Worm (Caenorhabditis elegans) whole organism, mixed stage, embryonic: ENCODE measurements around the gene srh-69.

ENCODE experiments used
- M03D4.4 ChIP-seq: sonication (generic microtip); optimal IDR thresholded peaks from 2 replicates; lab custom pipeline; 2017; ENCODE audit warnings: mild to moderate bottlenecking, missing genetic modification characterization, missing compliant biosample characterization
- elt-1 ChIP-seq: sonication (generic microtip); optimal IDR thresholded peaks from 2 replicates; lab custom pipeline; 2017; ENCODE audit warnings: missing genetic modification characterization, mild to moderate bottlenecking, missing compliant biosample characterization, antibody characterized with exemption, moderate library complexity, borderline replicate concordance; ENCODE audit not compliant: insufficient read depth
- elt-3 ChIP-seq: fragments of 150-350 bp; optimal IDR thresholded peaks from 2 replicates; lab custom pipeline; 2014; ENCODE audit warnings: missing biosample characterization, missing genetic modification characterization
- ham-2 ChIP-seq: fragments of 200-800 bp; sonication (Bioruptor generic); optimal IDR thresholded peaks from 2 replicates; lab custom pipeline; 2018; ENCODE audit warnings: mild to moderate bottlenecking, missing genetic modification characterization, missing compliant biosample characterization
- lsy-2 ChIP-seq: fragments of 150-350 bp; optimal IDR thresholded peaks from 2 replicates; lab custom pipeline; 2014; ENCODE audit warnings: missing biosample characterization, missing genetic modification characterization
- nhr-237 ChIP-seq: fragments of 150-350 bp; optimal IDR thresholded peaks from 2 replicates; lab custom pipeline; 2014; ENCODE audit warnings: missing biosample characterization, missing genetic modification characterization
- nhr-28 ChIP-seq: fragments of 150-350 bp; optimal IDR thresholded peaks from 2 replicates; lab custom pipeline; 2014; ENCODE audit warnings: missing biosample characterization, missing genetic modification characterization
- pha-4 ChIP-seq: fragments of 150-350 bp; optimal IDR thresholded peaks from 2 replicates; lab custom pipeline; 2018; ENCODE audit warnings: missing biosample characterization, missing genetic modification reagents, missing genetic modification characterization
- snpc-4 ChIP-seq: fragments of 150-350 bp; optimal IDR thresholded peaks from 2 replicates; lab custom pipeline; 2014; ENCODE audit warnings: missing biosample characterization, missing genetic modification characterization
- sptf-1 ChIP-seq: sonication (generic microtip); optimal IDR thresholded peaks from 2 replicates; lab custom pipeline; 2017; ENCODE audit warnings: mild to moderate bottlenecking, missing genetic modification characterization, moderate library complexity, missing compliant biosample characterization
- unc-62 ChIP-seq: fragments of 150-350 bp; optimal IDR thresholded peaks from 2 replicates; lab custom pipeline; 2014; ENCODE audit warnings: missing biosample characterization, missing genetic modification reagents, missing genetic modification characterization
- ztf-11 ChIP-seq: fragments of 150-350 bp; optimal IDR thresholded peaks from 2 replicates; lab custom pipeline; 2014; ENCODE audit warnings: missing biosample characterization, missing genetic modification characterization

DNA sequence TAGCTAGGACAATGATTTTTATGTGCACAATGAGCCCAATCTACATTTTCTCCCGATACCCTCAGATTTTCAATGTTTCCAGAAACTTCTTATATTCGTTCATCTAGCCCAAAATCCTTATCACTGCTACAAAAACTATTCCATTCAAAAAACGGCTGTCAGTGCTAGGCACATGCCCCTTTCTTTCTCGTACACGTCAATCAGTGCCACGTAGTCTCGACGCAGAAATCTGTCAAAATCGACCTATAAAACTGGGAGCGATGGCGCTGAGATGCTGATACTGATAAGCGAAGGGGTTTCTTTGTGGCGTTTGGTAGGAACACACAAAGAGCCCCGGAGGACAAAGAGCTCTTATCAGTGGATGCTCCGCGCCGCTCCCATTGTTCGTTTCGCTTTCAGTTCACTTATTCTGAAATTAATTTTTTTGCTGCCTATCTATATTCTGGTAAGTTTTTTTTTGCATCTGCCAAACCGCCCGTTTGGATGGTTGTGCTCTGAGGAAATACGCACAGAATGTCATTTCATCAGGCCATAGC is 4.4 kb upstream of the srh-69 start, which contains the start of gene srh-70:
- TF ChIP-seq elt-1 (no peak), ztf-11 (tag; lab: Kevin White, UChicago) (no peak), sptf-1 (no peak), M03D4.4 (no peak), pha-4 (tag; lab: Kevin White, UChicago) (no peak), unc-62 (GFP tag; lab: Kevin White, UChicago) (no peak), lsy-2 (no peak), nhr-237 (no peak), elt-3 (tag; lab: Kevin White, UChicago) (no peak), ham-2 (no peak), snpc-4 (tag; lab: Kevin White, UChicago) (no peak), nhr-28 (tag; lab: Kevin White, UChicago) (no peak)
